Worm (Caenorhabditis elegans): ENCODE data around the gene F38E9.6.

- TF ChIP-seq unc-62 (GFP tag; optimal IDR thresholded peaks at IDR 0.05), result no peak
- no peak for TF ChIP-seq ama-1 (optimal IDR thresholded peaks at IDR 0.05)
- TF ChIP-seq ama-1 (GFP tag; optimal IDR thresholded peaks at IDR 0.05), result no peak
- no peak for TF ChIP-seq F57A8.1 (GFP tag; optimal IDR thresholded peaks at IDR 0.05)
- TF ChIP-seq pha-4 (tag; optimal IDR thresholded peaks at IDR 0.05), result no peak
- TF ChIP-seq F22D6.2 (tag; optimal IDR thresholded peaks at IDR 0.05), result no peak
- no peak for TF ChIP-seq tlf-1 (GFP tag; optimal IDR thresholded peaks at IDR 0.05)
- TF ChIP-seq nfya-1 (tag; optimal IDR thresholded peaks at IDR 0.05; ENCODE audit: borderline replicate concordance, insufficient read depth), result no peak
- TF ChIP-seq F23B12.7 (tag; optimal IDR thresholded peaks at IDR 0.05; ENCODE audit: insufficient read depth), result no peak
- no peak for TF ChIP-seq bed-1 (GFP tag; IDR thresholded peaks at IDR 0.05)
Observed at ce11 chrX:16400897-16401296, 31.3 kb upstream of the F38E9.6 start.
